Fruit fly (Drosophila melanogaster): ENCODE results near the gene CG18213.

The CG18213 gene

DNA sequence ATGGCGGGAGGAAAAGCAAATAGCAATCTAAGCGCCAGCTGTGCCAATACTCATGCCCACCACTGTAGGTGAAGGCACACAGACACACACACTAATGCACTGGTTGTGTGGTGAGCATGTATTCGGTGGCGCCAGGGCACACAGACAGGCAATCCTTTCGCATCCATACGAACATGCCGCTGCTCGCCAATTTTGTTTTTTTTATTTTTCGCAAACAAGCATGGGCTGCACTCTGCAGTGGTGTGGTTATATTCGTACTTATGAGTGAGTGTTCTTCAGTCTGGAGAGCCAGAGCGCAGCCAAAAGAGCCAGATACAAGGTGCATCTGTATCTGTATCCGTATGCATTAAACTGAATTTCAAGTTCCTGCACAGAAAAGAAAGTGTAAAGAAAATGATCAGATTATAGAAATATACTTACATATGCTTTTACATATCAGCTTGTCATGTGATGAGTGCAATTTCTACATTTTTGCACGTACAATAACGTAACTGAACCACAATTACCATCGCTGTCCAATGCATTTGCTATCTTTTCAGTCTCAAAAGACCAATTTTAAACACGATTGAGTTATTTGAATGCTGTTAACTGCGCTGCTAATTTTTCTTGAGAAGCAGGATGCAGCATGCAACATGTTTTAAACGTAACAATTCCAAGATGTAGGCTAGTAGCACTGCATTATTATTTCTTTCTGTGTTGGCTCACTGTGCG, 19.3 kb upstream of the CG18213 start (continued):
- TF ChIP-seq Sox102F (GFP tag; optimal IDR thresholded peaks at IDR 0.05) (peak; percentile 71), fd59A (GFP tag; optimal IDR thresholded peaks at IDR 0.05) (peak; percentile 88), cyc (GFP tag; optimal IDR thresholded peaks at IDR 0.05) (peak; percentile 76), CG7368 (GFP tag; optimal IDR thresholded peaks at IDR 0.05) (peak; percentile 77), dsx (GFP tag; optimal IDR thresholded peaks at IDR 0.05; ENCODE audit: poor library complexity, severe bottlenecking) (peak; percentile 69), CG6854 (GFP tag; optimal IDR thresholded peaks at IDR 0.05) (peak; percentile 25), pdm3 (GFP tag; optimal IDR thresholded peaks at IDR 0.05) (peak; percentile 90), achi (GFP tag; optimal IDR thresholded peaks at IDR 0.05) (peak; percentile 88), Ets21C (GFP tag; optimal IDR thresholded peaks at IDR 0.05) (peak; percentile 77), CG6808 (GFP tag; optimal IDR thresholded peaks at IDR 0.05) (peak; percentile 85), fkh (GFP tag; optimal IDR thresholded peaks at IDR 0.05) (peak; percentile 32), acj6 (GFP tag; optimal IDR thresholded peaks at IDR 0.05) (peak; percentile 87), CG8119 (GFP tag; IDR thresholded peaks at IDR 0.05) (peak; percentile 91), Sox14 (GFP tag; optimal IDR thresholded peaks at IDR 0.05) (peak; percentile 91), CG3032 (tag; optimal IDR thresholded peaks at IDR 0.05) (peak; percentile 82), CG11762 (GFP tag; optimal IDR thresholded peaks at IDR 0.05; ENCODE audit: insufficient read depth) (peak; percentile 83), CG6792 (GFP tag; optimal IDR thresholded peaks at IDR 0.05) (peak; percentile 88), CG6276 (GFP tag; optimal IDR thresholded peaks at IDR 0.05) (peak; percentile 89), Met (GFP tag; optimal IDR thresholded peaks at IDR 0.05) (peak; percentile 67), Eip75B (GFP tag; optimal IDR thresholded peaks at IDR 0.05) (peak; percentile 85), Lpt (GFP tag; optimal IDR thresholded peaks at IDR 0.05) (peak; percentile 80), CG4318 (GFP tag; optimal IDR thresholded peaks at IDR 0.05) (peak; percentile 94)

DNA sequence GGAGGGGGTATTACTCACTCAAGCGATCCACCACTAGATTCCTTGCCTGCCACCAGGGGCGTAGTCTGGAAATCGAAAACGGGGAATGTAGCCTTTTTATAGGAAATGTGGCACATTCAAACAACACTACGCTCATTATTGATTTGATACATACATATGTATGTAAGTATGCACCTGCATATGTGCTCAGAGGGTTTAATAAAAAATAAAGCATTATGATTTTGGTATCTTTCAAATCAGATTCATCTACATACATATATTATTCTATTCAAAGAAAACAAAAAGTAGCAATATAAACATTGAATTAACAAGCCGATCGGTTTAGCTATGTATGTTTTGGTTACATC, 16.9 kb upstream of the CG18213 start:
- TF ChIP-seq fd85E (GFP tag; optimal IDR thresholded peaks at IDR 0.05) (no peak), lz (GFP tag; optimal IDR thresholded peaks at IDR 0.05) (no peak), CG3032 (tag; optimal IDR thresholded peaks at IDR 0.05) (peak; percentile 55), CG10669 (GFP tag; optimal IDR thresholded peaks at IDR 0.05) (peak; percentile 53), CG10631 (GFP tag; optimal IDR thresholded peaks at IDR 0.05) (peak; percentile 62), CG31627 (GFP tag; optimal IDR thresholded peaks at IDR 0.05) (no peak), Sox14 (GFP tag; optimal IDR thresholded peaks at IDR 0.05) (peak; percentile 46), pdm3 (GFP tag; optimal IDR thresholded peaks at IDR 0.05) (peak; percentile 52), svp (GFP tag) (peak; percentile 29), spab (GFP tag; optimal IDR thresholded peaks at IDR 0.05) (peak; percentile 44), CG6808 (GFP tag; optimal IDR thresholded peaks at IDR 0.05) (peak; percentile 59), CG11902 (GFP tag; optimal IDR thresholded peaks at IDR 0.05) (peak; percentile 17), Ets21C (GFP tag; optimal IDR thresholded peaks at IDR 0.05) (peak; percentile 2), achi (GFP tag; optimal IDR thresholded peaks at IDR 0.05) (peak; percentile 29), Ets96B (tag; optimal IDR thresholded peaks at IDR 0.05) (peak; percentile 49), salr (GFP tag; optimal IDR thresholded peaks at IDR 0.05) (peak in 1 of 2 experiments; percentile 47), dsx (GFP tag; optimal IDR thresholded peaks at IDR 0.05; ENCODE audit: poor library complexity, severe bottlenecking) (no peak), net (GFP tag; optimal IDR thresholded peaks at IDR 0.05) (no peak), Met (GFP tag; optimal IDR thresholded peaks at IDR 0.05) (peak; percentile 46), CG32006 (GFP tag; optimal IDR thresholded peaks at IDR 0.05) (peak; percentile 73), fd59A (GFP tag; optimal IDR thresholded peaks at IDR 0.05) (peak; percentile 47), CG8119 (GFP tag; IDR thresholded peaks at IDR 0.05) (peak; percentile 20; the same call in 1 of the 3 replicates), Hr4 (GFP tag; optimal IDR thresholded peaks at IDR 0.05) (peak; percentile 65), CG3919 (GFP tag; optimal IDR thresholded peaks at IDR 0.05) (peak; percentile 55), Hr38 (GFP tag; optimal IDR thresholded peaks at IDR 0.05) (no peak), CG6276 (GFP tag; optimal IDR thresholded peaks at IDR 0.05) (no peak), eg (GFP tag; IDR thresholded peaks at IDR 0.05) (peak; percentile 32; the same call in 1 of the 3 replicates), CG7368 (GFP tag; optimal IDR thresholded peaks at IDR 0.05) (no peak), Sox15 (GFP tag; optimal IDR thresholded peaks at IDR 0.05) (no peak), cyc (GFP tag; optimal IDR thresholded peaks at IDR 0.05) (peak; percentile 20), CG4318 (GFP tag; optimal IDR thresholded peaks at IDR 0.05) (peak; percentile 53), CG34406 (GFP tag; optimal IDR thresholded peaks at IDR 0.05) (peak; percentile 28), Eip75B (GFP tag; optimal IDR thresholded peaks at IDR 0.05) (peak; percentile 21), Hr39 (GFP tag; optimal IDR thresholded peaks at IDR 0.05) (peak; percentile 1), topi (GFP tag; optimal IDR thresholded peaks at IDR 0.05) (peak; percentile 20), esn (GFP tag; optimal IDR thresholded peaks at IDR 0.05) (no peak), Eip78C (GFP tag) (peak; percentile 89), acj6 (GFP tag; optimal IDR thresholded peaks at IDR 0.05) (peak; percentile 35), OdsH (GFP tag; optimal IDR thresholded peaks at IDR 0.05) (peak; percentile 53), CG11294 (GFP tag; IDR thresholded peaks at IDR 0.05) (no peak)
